Fruit fly (Drosophila melanogaster): ENCODE results near the gene CG10300.

- TF ChIP-seq dac (GFP tag; optimal IDR thresholded peaks at IDR 0.05), result no peak
- TF ChIP-seq Eip75B (GFP tag; optimal IDR thresholded peaks at IDR 0.05), result no peak
- no peak for TF ChIP-seq fd59A (GFP tag; optimal IDR thresholded peaks at IDR 0.05)
- no peak for TF ChIP-seq svp (GFP tag)
- TF ChIP-seq fd85E (GFP tag; optimal IDR thresholded peaks at IDR 0.05), result no peak
- TF ChIP-seq CG8319 (GFP tag; optimal IDR thresholded peaks at IDR 0.05), result no peak
Measured at dm6 chr3R:23729066-23729465, 17.7 kb downstream of the CG10300 start.
